Fruit fly (Drosophila melanogaster): ENCODE results near the gene RhoGAP92B.

RhoGAP92B gene

dm6 chr3R:19902328-19902727 lies 2.6 kb upstream of the RhoGAP92B start (continued):
- TF ChIP-seq CG12769 (tag; optimal IDR thresholded peaks at IDR 0.05) (peak; percentile 61), Meics (GFP tag; optimal IDR thresholded peaks at IDR 0.05) (peak; percentile 46), CG13424 (tag; optimal IDR thresholded peaks at IDR 0.05) (peak; percentile 4), HmgZ (tag; optimal IDR thresholded peaks at IDR 0.05) (no peak), sob (GFP tag; IDR thresholded peaks at IDR 0.05) (peak; percentile 49; the same call in 1 of the 2 replicates), Antp (GFP tag; optimal IDR thresholded peaks at IDR 0.05) (peak; percentile 11), CG18011 (GFP tag; optimal IDR thresholded peaks at IDR 0.05) (no peak), kay (GFP tag; optimal IDR thresholded peaks at IDR 0.05) (no peak), CG11560 (tag; IDR thresholded peaks at IDR 0.05) (0 out of 3 replicates have a peak, but pooled peaks have one; percentile 12), sr (GFP tag; IDR thresholded peaks at IDR 0.05) (0 out of 3 replicates have a peak, but pooled peaks have one; percentile 22), row (GFP tag; IDR thresholded peaks at IDR 0.05) (peak; percentile 58; the same call in 2 of the 3 replicates), B-H2 (GFP tag; optimal IDR thresholded peaks at IDR 0.05) (no peak), Atf6 (GFP tag; IDR thresholded peaks at IDR 0.05) (peak; percentile 19; the same call in 1 of the 2 replicates), nom (GFP tag; optimal IDR thresholded peaks at IDR 0.05) (no peak), CG12104 (GFP tag; optimal IDR thresholded peaks at IDR 0.05) (no peak), Elba2 (GFP tag; optimal IDR thresholded peaks at IDR 0.05) (peak; percentile 28), CrebB (tag; optimal IDR thresholded peaks at IDR 0.05) (peak; percentile 18), Fer1 (GFP tag; optimal IDR thresholded peaks at IDR 0.05) (peak; percentile 43), CG11247 (GFP tag; IDR thresholded peaks at IDR 0.05) (peak; percentile 42; the same call in 1 of the 2 replicates), dpn (GFP tag; optimal IDR thresholded peaks at IDR 0.05) (peak in 1 of 2 experiments; percentile 20), slbo (GFP tag; IDR thresholded peaks at IDR 0.05) (peak; percentile 41), CG2116 (GFP tag; optimal IDR thresholded peaks at IDR 0.05) (no peak), eyg (GFP tag; optimal IDR thresholded peaks at IDR 0.05) (no peak), CG15269 (tag; optimal IDR thresholded peaks at IDR 0.05) (peak; percentile 64), Rfx (GFP tag; IDR thresholded peaks at IDR 0.05) (peak; percentile 75), tgo (GFP tag; IDR thresholded peaks at IDR 0.05) (peak; percentile 19; the same call in 1 of the 3 replicates), CG1024 (GFP tag; IDR thresholded peaks at IDR 0.05) (0 out of 2 replicates have a peak, but pooled peaks have one; percentile 18), MTF-1 (GFP tag; optimal IDR thresholded peaks at IDR 0.05; ENCODE audit: borderline replicate concordance) (peak; percentile 16), Mrtf (GFP tag; IDR thresholded peaks at IDR 0.05) (0 out of 3 replicates have a peak, but pooled peaks have one; percentile 40), lilli (GFP tag; optimal IDR thresholded peaks at IDR 0.05) (peak; percentile 7), CG10366 (GFP tag; IDR thresholded peaks at IDR 0.05) (no peak), ftz-f1 (GFP tag; optimal IDR thresholded peaks at IDR 0.05) (peak; percentile 91), CG13287 (GFP tag; IDR thresholded peaks at IDR 0.05; ENCODE audit: partially characterized antibody) (peak; percentile 14; the same call in 1 of the 2 replicates), CG2199 (GFP tag; IDR thresholded peaks at IDR 0.05) (0 out of 3 replicates have a peak, but pooled peaks have one; percentile 42), CG14014 (GFP tag; IDR thresholded peaks at IDR 0.05) (peak; percentile 65; the same call in 1 of the 2 replicates), ranshi (GFP tag; IDR thresholded peaks at IDR 0.05) (peak; percentile 24; the same call in 1 of the 2 replicates), CG9932 (GFP tag; IDR thresholded peaks at IDR 0.05) (peak; percentile 35), ash1 (GFP tag; optimal IDR thresholded peaks at IDR 0.05) (no peak), shn (GFP tag; optimal IDR thresholded peaks at IDR 0.05) (no peak), pan (optimal IDR thresholded peaks at IDR 0.05) (no peak), pan (GFP tag; optimal IDR thresholded peaks at IDR 0.05 in 1 of 2, IDR thresholded peaks at IDR 0.05 in 1 of 2) (peak in 1 of 2 experiments; percentile 44), Nf-YC (tag; optimal IDR thresholded peaks at IDR 0.05) (peak; percentile 36), Ada2b (GFP tag; IDR thresholded peaks at IDR 0.05) (peak; percentile 25; the same call in 1 of the 2 replicates), caup (GFP tag; optimal IDR thresholded peaks at IDR 0.05; ENCODE audit: severe bottlenecking) (peak; percentile 9)

All from whole organism, embryonic.